Worm (Caenorhabditis elegans): ENCODE results near the gene F10C1.1.
"Not testable (repeated sequence)": the region's sequence is repeated elsewhere in the genome, so short reads cannot be mapped to it uniquely, and the experiment has no call there.

Gene F10C1.1

DNA sequence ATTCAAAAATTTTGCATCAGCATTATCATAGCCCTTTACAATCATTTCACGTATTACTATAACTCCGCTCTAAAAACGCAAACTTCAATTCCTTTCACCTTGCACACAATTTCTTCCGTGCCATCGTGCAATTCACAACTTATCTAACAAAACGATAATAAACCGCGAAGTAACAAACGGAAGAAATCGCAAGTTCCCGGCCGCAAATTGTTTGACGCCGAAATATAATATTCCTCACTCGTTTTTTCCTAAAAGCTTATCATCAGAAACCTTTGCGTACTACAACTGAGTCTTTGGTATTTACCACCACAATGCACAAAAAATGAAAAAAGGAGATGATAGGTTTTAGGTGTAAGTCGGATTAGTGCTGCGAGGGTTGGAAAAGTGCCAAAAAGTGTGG is 26.7 kb upstream of the F10C1.1 start:
- TF ChIP-seq mec-3 (tag; optimal IDR thresholded peaks at IDR 0.05; ENCODE audit: borderline replicate concordance) (no peak), hlh-8 (tag; optimal IDR thresholded peaks at IDR 0.05) (no peak), Y22D7AL.16 (tag; optimal IDR thresholded peaks at IDR 0.05) (no peak), npax-4 (tag; optimal IDR thresholded peaks at IDR 0.05) (no peak), ceh-2 (tag; optimal IDR thresholded peaks at IDR 0.05) (no peak), ttx-3 (tag; optimal IDR thresholded peaks at IDR 0.05) (no peak), ceh-34 (tag; optimal IDR thresholded peaks at IDR 0.05) (no peak), ama-1 (optimal IDR thresholded peaks at IDR 0.05) (no peak), madf-2 (tag; optimal IDR thresholded peaks at IDR 0.05) (no peak)

DNA sequence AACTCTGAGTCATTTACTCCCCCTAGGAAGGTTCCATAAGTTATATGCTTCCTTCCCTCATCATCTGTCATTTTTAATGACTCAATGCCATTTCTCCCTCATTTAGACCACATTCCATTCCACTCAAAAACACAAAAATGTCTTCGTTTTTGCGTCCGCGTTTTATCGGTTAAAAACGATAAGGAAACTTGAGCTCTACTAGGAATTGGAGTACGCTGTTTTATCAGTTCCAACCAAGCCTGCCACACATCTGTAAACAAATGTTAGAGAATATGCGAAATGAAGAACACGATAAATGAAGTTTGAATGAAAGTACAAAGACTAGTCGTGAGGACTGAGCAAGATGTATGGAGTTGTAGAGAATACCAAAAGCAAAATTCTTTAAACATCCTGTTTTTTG is 25.6 kb upstream of the F10C1.1 start:
- TF ChIP-seq ceh-14 (tag; optimal IDR thresholded peaks at IDR 0.05) (no peak), K09A11.1 (tag; optimal IDR thresholded peaks at IDR 0.05; ENCODE audit: insufficient read depth) (no peak), elt-2 (tag; optimal IDR thresholded peaks at IDR 0.05) (peak; percentile 93), ref-2 (tag; optimal IDR thresholded peaks at IDR 0.05) (no peak), C08G9.2 (tag; optimal IDR thresholded peaks at IDR 0.05) (no peak), Y22D7AL.16 (tag; optimal IDR thresholded peaks at IDR 0.05) (no peak)

- TF ChIP-seq unc-86 (tag; optimal IDR thresholded peaks at IDR 0.05) (no peak), elt-2 (tag; optimal IDR thresholded peaks at IDR 0.05) (peak; percentile 92)
These were observed 24.2 kb upstream of the F10C1.1 start, which contains the start of gene ifb-2 for ce11 chrII:5749733-5750238. Gene ifb-2 (plus strand): TSS chrII:5750188.

- TF ChIP-seq ceh-14 (tag; optimal IDR thresholded peaks at IDR 0.05) (no peak), elt-2 (tag; optimal IDR thresholded peaks at IDR 0.05) (peak; percentile 83)
These were observed 22.7 kb upstream of the F10C1.1 start for ce11 chrII:5751353-5751752.

- no peak for TF ChIP-seq hlh-6 (tag; optimal IDR thresholded peaks at IDR 0.05)
These were observed 19.9 kb upstream of the F10C1.1 start, which contains the start of gene F10C1.8 for ce11 chrII:5754168-5754567. Gene F10C1.8 (plus strand): TSS chrII:5754468.

DNA sequence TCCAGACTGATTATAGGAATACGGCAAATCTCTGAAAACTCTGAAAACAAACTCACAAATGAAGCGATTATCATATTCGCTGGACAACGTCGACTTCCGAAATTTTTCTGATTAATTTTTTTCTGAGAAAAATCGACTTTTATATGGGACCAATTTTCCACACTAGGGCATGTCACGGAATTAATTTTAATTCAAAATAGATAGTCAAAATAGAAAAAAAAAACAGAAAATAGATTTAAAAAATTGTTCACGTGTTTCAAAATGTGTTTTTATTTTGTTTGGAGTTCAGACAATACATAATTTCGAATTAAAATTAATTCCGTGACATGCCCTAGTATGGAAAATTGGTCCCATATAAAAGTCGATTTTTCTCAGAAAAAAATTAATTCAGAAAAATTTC is 16.4 kb upstream of the F10C1.1 start, which contains the start of the genes F10C1.3 and F10C1.23:
F10C1.3 (minus strand) TSS at position 101 of the 400 bp plus-strand sequence.
F10C1.23 (plus strand) TSS at position 385 of the 400 bp plus-strand sequence.
- TF ChIP-seq pat-9, hlh-8, lin-11 (tag; optimal IDR thresholded peaks at IDR 0.05): not testable (repeated sequence)

DNA sequence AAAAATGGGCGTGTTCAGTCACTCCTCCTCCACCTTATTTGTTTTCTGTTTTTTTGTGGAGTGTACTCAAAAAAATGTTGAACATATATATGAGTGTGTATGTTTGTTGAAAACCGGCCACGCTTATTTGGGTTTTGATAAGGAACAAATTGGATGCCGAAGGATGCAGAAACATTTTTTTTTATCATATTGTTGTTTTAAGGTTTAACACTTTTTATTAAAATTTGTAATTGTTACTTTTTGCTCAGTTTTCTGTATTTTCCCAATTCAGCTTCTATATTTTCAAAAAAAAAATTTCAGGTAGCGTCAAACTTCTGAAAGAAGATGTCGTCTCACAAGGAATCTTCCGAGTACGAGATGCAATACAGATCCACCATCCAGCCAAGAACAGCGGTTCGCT is 8.7 kb upstream of the F10C1.1 start, which contains the start of gene ifb-1:
ifb-1 (plus strand) TSS at position 301 of the 400 bp plus-strand sequence.
- TF ChIP-seq unc-55 (GFP tag; optimal IDR thresholded peaks at IDR 0.05): no peak
- no peak for TF ChIP-seq sox-4 (tag; optimal IDR thresholded peaks at IDR 0.05)
- no peak for TF ChIP-seq ttx-3 (tag; optimal IDR thresholded peaks at IDR 0.05)

- TF ChIP-seq eyg-1 (tag; optimal IDR thresholded peaks at IDR 0.05): no peak
- no peak for TF ChIP-seq che-1 (tag; optimal IDR thresholded peaks at IDR 0.05)
- TF ChIP-seq ceh-6 (GFP tag; optimal IDR thresholded peaks at IDR 0.05): no peak
- TF ChIP-seq nhr-11 (tag; optimal IDR thresholded peaks at IDR 0.05): no peak
These were observed 5.7 kb upstream of the F10C1.1 start for ce11 chrII:5768274-5768820.
